Fruit fly (Drosophila melanogaster): ENCODE data around the gene CG12237.

The CG12237 gene

DNA sequence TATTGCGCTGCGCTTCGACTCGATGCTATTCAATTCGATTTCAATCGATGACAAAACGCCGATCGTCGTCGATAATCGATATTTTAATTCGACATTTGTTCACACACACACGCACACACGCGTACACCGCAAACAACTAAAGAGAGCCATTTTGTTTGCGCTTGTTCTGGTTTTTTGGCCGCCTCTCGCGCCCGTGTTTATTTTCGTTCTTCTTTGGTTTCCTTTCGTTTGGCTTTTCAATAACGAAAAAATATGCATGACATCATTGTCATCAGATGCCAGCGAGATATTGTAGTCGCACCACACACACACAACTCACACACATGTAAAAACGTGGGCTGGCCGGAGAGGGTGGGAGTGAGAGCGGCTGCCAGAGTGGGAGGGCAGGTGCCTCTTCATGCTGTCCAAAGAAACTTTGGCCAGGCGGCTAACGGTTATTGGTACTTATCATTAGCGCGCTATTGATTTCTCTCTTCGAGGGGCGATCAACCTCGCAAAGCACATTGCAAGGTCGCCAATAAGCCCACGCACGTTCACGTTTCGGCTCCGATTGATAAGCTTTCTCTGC is 34.5 kb downstream of the CG12237 start (continued):
- peak; percentile 53 for TF ChIP-seq HLH4C (GFP tag; IDR thresholded peaks at IDR 0.05; ENCODE audit: partially characterized antibody)
- peak; percentile 56; the same call in 1 of the 3 replicates for TF ChIP-seq CG14860 (GFP tag; IDR thresholded peaks at IDR 0.05; ENCODE audit: partially characterized antibody)
- peak; percentile 45; the same call in 1 of the 2 replicates for TF ChIP-seq amos (GFP tag; IDR thresholded peaks at IDR 0.05; ENCODE audit: partially characterized antibody)
- no peak for TF ChIP-seq NC2β (GFP tag; optimal IDR thresholded peaks at IDR 0.05)
- no peak for TF ChIP-seq Hand (GFP tag; optimal IDR thresholded peaks at IDR 0.05)
- no peak for TF ChIP-seq TFAM (GFP tag; optimal IDR thresholded peaks at IDR 0.05)
- peak; percentile 50 for TF ChIP-seq CG6813 (GFP tag; optimal IDR thresholded peaks at IDR 0.05)
- TF ChIP-seq fd102C (GFP tag; optimal IDR thresholded peaks at IDR 0.05): no peak
- TF ChIP-seq CG10321 (GFP tag; IDR thresholded peaks at IDR 0.05): no peak
- TF ChIP-seq sima (GFP tag; optimal IDR thresholded peaks at IDR 0.05): no peak
- TF ChIP-seq Opbp (GFP tag; IDR thresholded peaks at IDR 0.05; ENCODE audit: partially characterized antibody): peak; percentile 55; the same call in 2 of the 3 replicates
- TF ChIP-seq Pdp1 (GFP tag; optimal IDR thresholded peaks at IDR 0.05): peak in 1 of 2 experiments; percentile 43
- TF ChIP-seq Hsf (GFP tag; optimal IDR thresholded peaks at IDR 0.05): no peak
- TF ChIP-seq btn (GFP tag; optimal IDR thresholded peaks at IDR 0.05): no peak
- no peak for TF ChIP-seq Poxn (GFP tag; IDR thresholded peaks at IDR 0.05)
- no peak for TF ChIP-seq CG6254 (GFP tag; optimal IDR thresholded peaks at IDR 0.05)
- peak; percentile 20; the same call in 1 of the 2 replicates for TF ChIP-seq onecut (GFP tag; IDR thresholded peaks at IDR 0.05)
- TF ChIP-seq Adf1 (GFP tag; IDR thresholded peaks at IDR 0.05): peak; percentile 13; the same call in 1 of the 2 replicates
- peak; percentile 31 for TF ChIP-seq zf30C (GFP tag; optimal IDR thresholded peaks at IDR 0.05)
- peak; percentile 31 for TF ChIP-seq phol (tag; optimal IDR thresholded peaks at IDR 0.05)
- TF ChIP-seq wor (GFP tag; IDR thresholded peaks at IDR 0.05): no peak
- TF ChIP-seq jumu (GFP tag; optimal IDR thresholded peaks at IDR 0.05): no peak
- TF ChIP-seq twi (tag; optimal IDR thresholded peaks at IDR 0.05): peak; percentile 22
- 0 out of 3 replicates have a peak, but pooled peaks have one; percentile 36 for TF ChIP-seq sr (GFP tag; IDR thresholded peaks at IDR 0.05)
- TF ChIP-seq bsh (GFP tag; optimal IDR thresholded peaks at IDR 0.05): no peak
- no peak for TF ChIP-seq sim (GFP tag; IDR thresholded peaks at IDR 0.05)
- TF ChIP-seq Ets97D (GFP tag; optimal IDR thresholded peaks at IDR 0.05): no peak
- TF ChIP-seq CG31441 (GFP tag; IDR thresholded peaks at IDR 0.05): no peak
- TF ChIP-seq pfk (GFP tag; optimal IDR thresholded peaks at IDR 0.05): peak; percentile 16
- peak; percentile 27 for TF ChIP-seq ERR (GFP tag; optimal IDR thresholded peaks at IDR 0.05)
- peak; percentile 32 for TF ChIP-seq Atf3 (GFP tag; optimal IDR thresholded peaks at IDR 0.05)
- no peak for TF ChIP-seq CG4617 (GFP tag; optimal IDR thresholded peaks at IDR 0.05; ENCODE audit: borderline replicate concordance)
- no peak for TF ChIP-seq CG11456 (GFP tag; IDR thresholded peaks at IDR 0.05)
- TF ChIP-seq tna (GFP tag; IDR thresholded peaks at IDR 0.05; ENCODE audit: partially characterized antibody): no peak
- peak; percentile 16 for TF ChIP-seq CG6854 (GFP tag; optimal IDR thresholded peaks at IDR 0.05)
- TF ChIP-seq nerfin-1 (tag; optimal IDR thresholded peaks at IDR 0.05): no peak
- no peak for TF ChIP-seq CG17385 (GFP tag; optimal IDR thresholded peaks at IDR 0.05)
- peak; percentile 54 for TF ChIP-seq Med (GFP tag)
- TF ChIP-seq zfh1 (GFP tag; IDR thresholded peaks at IDR 0.05): peak; percentile 14; the same call in 1 of the 3 replicates
- no peak for TF ChIP-seq gsb (GFP tag; IDR thresholded peaks at IDR 0.05)
- TF ChIP-seq unc-4 (GFP tag; IDR thresholded peaks at IDR 0.05; ENCODE audit: partially characterized antibody): peak; percentile 32
- TF ChIP-seq nom (GFP tag; optimal IDR thresholded peaks at IDR 0.05): peak; percentile 26
- TF ChIP-seq CG2116 (GFP tag; optimal IDR thresholded peaks at IDR 0.05): peak; percentile 38
- no peak for TF ChIP-seq HmgD (GFP tag; optimal IDR thresholded peaks at IDR 0.05)
- TF ChIP-seq CG18476 (GFP tag; optimal IDR thresholded peaks at IDR 0.05): no peak
- peak; percentile 23 for TF ChIP-seq CG15514 (GFP tag; optimal IDR thresholded peaks at IDR 0.05)
- no peak for TF ChIP-seq tio (GFP tag; optimal IDR thresholded peaks at IDR 0.05)
- peak; percentile 65 for TF ChIP-seq mirr (GFP tag; optimal IDR thresholded peaks at IDR 0.05)
- TF ChIP-seq klu (GFP tag; IDR thresholded peaks at IDR 0.05): no peak

All from whole organism, embryonic.